Fruit fly (Drosophila melanogaster): ENCODE measurements around the gene CG33500.

The CG33500 gene

dm6 chr3L:11530370-11530769 is 21.9 kb downstream of the CG33500 start:
- TF ChIP-seq sens (GFP tag) (peak; percentile 69), pzg (GFP tag; optimal IDR thresholded peaks at IDR 0.05) (no peak), Trl (optimal IDR thresholded peaks at IDR 0.05) (no peak), Trl (GFP tag; optimal IDR thresholded peaks at IDR 0.05) (no peak), CG17361 (GFP tag; IDR thresholded peaks at IDR 0.05) (no peak), Awh (GFP tag; IDR thresholded peaks at IDR 0.05) (0 out of 2 replicates have a peak, but pooled peaks have one; percentile 18), ash1 (GFP tag; optimal IDR thresholded peaks at IDR 0.05) (no peak), dimm (GFP tag; IDR thresholded peaks at IDR 0.05) (no peak), dati (GFP tag; IDR thresholded peaks at IDR 0.05) (no peak), ham (GFP tag; IDR thresholded peaks at IDR 0.05) (no peak), TFAM (GFP tag; optimal IDR thresholded peaks at IDR 0.05) (no peak), CG3838 (GFP tag; optimal IDR thresholded peaks at IDR 0.05) (no peak), Kr (GFP tag; optimal IDR thresholded peaks at IDR 0.05) (no peak), CG8388 (GFP tag; optimal IDR thresholded peaks at IDR 0.05) (no peak), slou (GFP tag; optimal IDR thresholded peaks at IDR 0.05) (no peak), CG4328 (GFP tag; optimal IDR thresholded peaks at IDR 0.05) (no peak), D (optimal IDR thresholded peaks at IDR 0.05) (no peak), D (GFP tag; optimal IDR thresholded peaks at IDR 0.05) (no peak), grau (tag; optimal IDR thresholded peaks at IDR 0.05) (no peak), caup (GFP tag; optimal IDR thresholded peaks at IDR 0.05; ENCODE audit: severe bottlenecking) (peak; percentile 27), crc (GFP tag; optimal IDR thresholded peaks at IDR 0.05) (no peak), al (GFP tag; IDR thresholded peaks at IDR 0.05) (no peak), Hey (tag; optimal IDR thresholded peaks at IDR 0.05) (peak; percentile 41), cwo (GFP tag; optimal IDR thresholded peaks at IDR 0.05) (peak; percentile 30), sisA (GFP tag; IDR thresholded peaks at IDR 0.05) (no peak), Med (GFP tag) (peak; percentile 60), CG10543 (GFP tag; optimal IDR thresholded peaks at IDR 0.05) (peak; percentile 39), CG16779 (GFP tag; IDR thresholded peaks at IDR 0.05) (no peak), run (tag; optimal IDR thresholded peaks at IDR 0.05) (no peak), gt (GFP tag; IDR thresholded peaks at IDR 0.05) (no peak), CG18262 (tag; optimal IDR thresholded peaks at IDR 0.05) (no peak), CG14050 (GFP tag; IDR thresholded peaks at IDR 0.05) (no peak), sug (tag; optimal IDR thresholded peaks at IDR 0.05) (peak; percentile 72), kni (GFP tag; optimal IDR thresholded peaks at IDR 0.05) (no peak), sim (GFP tag; IDR thresholded peaks at IDR 0.05) (0 out of 2 replicates have a peak, but pooled peaks have one; percentile 8), CG34376 (GFP tag; optimal IDR thresholded peaks at IDR 0.05) (peak; percentile 9), PHDP (tag; optimal IDR thresholded peaks at IDR 0.05) (no peak), CG14014 (GFP tag; IDR thresholded peaks at IDR 0.05) (no peak), esg (GFP tag; conservative IDR thresholded peaks at IDR 0.05) (no peak), Deaf1 (tag; optimal IDR thresholded peaks at IDR 0.05) (peak; percentile 31), phol (tag; optimal IDR thresholded peaks at IDR 0.05) (no peak), B-H2 (GFP tag; optimal IDR thresholded peaks at IDR 0.05) (no peak), CG8089 (GFP tag; optimal IDR thresholded peaks at IDR 0.05) (no peak), CG10959 (GFP tag; IDR thresholded peaks at IDR 0.05) (no peak), crol (GFP tag; IDR thresholded peaks at IDR 0.05) (peak; percentile 64; the same call in 1 of the 2 replicates), stwl (tag; optimal IDR thresholded peaks at IDR 0.05) (no peak), sob (GFP tag; IDR thresholded peaks at IDR 0.05) (0 out of 2 replicates have a peak, but pooled peaks have one; percentile 15), unc-4 (GFP tag; IDR thresholded peaks at IDR 0.05; ENCODE audit: partially characterized antibody) (no peak), p53 (GFP tag; optimal IDR thresholded peaks at IDR 0.05) (no peak), D19A (tag; optimal IDR thresholded peaks at IDR 0.05) (no peak), CG33557 (GFP tag; optimal IDR thresholded peaks at IDR 0.05) (no peak), HLH54F (GFP tag; optimal IDR thresholded peaks at IDR 0.05) (no peak), NFAT (GFP tag; IDR thresholded peaks at IDR 0.05) (no peak)

All from whole organism, embryonic.